Worm (Caenorhabditis elegans) whole organism, early embryonic: ENCODE measurements around the gene C50E3.5.

Experiments
- B0310.2 ChIP-seq: sonication (generic microtip); optimal IDR thresholded peaks from 2 replicates; lab custom pipeline; 2016; ENCODE audit warnings: mild to moderate bottlenecking, missing genetic modification characterization, missing compliant biosample characterization
- F13C5.2 ChIP-seq: sonication (generic microtip); optimal IDR thresholded peaks from 2 replicates; lab custom pipeline; 2017; ENCODE audit warnings: mild to moderate bottlenecking, missing genetic modification characterization, inconsistent platforms, missing compliant biosample characterization
- aly-1 ChIP-seq: sonication (generic microtip); optimal IDR thresholded peaks from 2 replicates; lab custom pipeline; 2016; ENCODE audit warnings: missing genetic modification characterization, missing compliant biosample characterization
- ama-1 ChIP-seq: fragments of 150-350 bp; optimal IDR thresholded peaks from 2 replicates; lab custom pipeline; 2014
- ceh-13 ChIP-seq: fragments of 200-800 bp; sonication (Bioruptor generic); optimal IDR thresholded peaks from 2 replicates; lab custom pipeline; 2018; ENCODE audit warnings: mild to moderate bottlenecking, missing genetic modification characterization, missing compliant biosample characterization
- ceh-36 ChIP-seq: sonication (generic microtip); optimal IDR thresholded peaks from 2 replicates; lab custom pipeline; 2016; ENCODE audit warnings: missing genetic modification characterization, inconsistent platforms, missing compliant biosample characterization
- ets-7 ChIP-seq: sonication (generic microtip); optimal IDR thresholded peaks from 2 replicates; lab custom pipeline; 2016; ENCODE audit warnings: missing genotype, missing genetic modification characterization, missing compliant biosample characterization
- flt-1 ChIP-seq: fragments of 200-800 bp; sonication (Bioruptor generic); IDR thresholded peaks from 2 replicates; pipeline ENCODE4 v1.3.6; 2022; ENCODE audit warnings: missing genetic modification characterization, missing compliant biosample characterization
- hmbx-1 ChIP-seq: sonication (generic microtip); optimal IDR thresholded peaks from 2 replicates; lab custom pipeline; 2016; ENCODE audit warnings: mild to moderate bottlenecking, missing genetic modification characterization, missing compliant biosample characterization
- hmg-4 ChIP-seq: fragments of 200-800 bp; sonication (Bioruptor generic); optimal IDR thresholded peaks from 2 replicates; lab custom pipeline; 2018; ENCODE audit warnings: mild to moderate bottlenecking, missing genetic modification characterization, missing compliant biosample characterization
- hnd-1 ChIP-seq: sonication (generic microtip); optimal IDR thresholded peaks from 2 replicates; lab custom pipeline; 2016; ENCODE audit warnings: missing genetic modification characterization, missing compliant biosample characterization
- pes-1 ChIP-seq: fragments of 200-800 bp; sonication (Bioruptor generic); IDR thresholded peaks from 2 replicates; pipeline ENCODE4 v1.3.6; 2022; ENCODE audit warnings: missing genetic modification reagents, missing genetic modification characterization, missing compliant biosample characterization
- scrt-1 ChIP-seq: fragments of 200-800 bp; sonication (Bioruptor generic); IDR thresholded peaks from 2 replicates; pipeline ENCODE4 v1.3.6; 2022; ENCODE audit warnings: missing genetic modification characterization, missing compliant biosample characterization
- sea-1 ChIP-seq: fragments of 200-800 bp; sonication (Bioruptor generic); conservative IDR thresholded peaks from 2 replicates; pipeline ENCODE4 v1.3.6; 2022; ENCODE audit warnings: missing genetic modification characterization, missing compliant biosample characterization
- tbx-11 ChIP-seq: fragments of 200-800 bp; sonication (Bioruptor generic); IDR thresholded peaks from 2 replicates; pipeline ENCODE4 v1.3.6; 2022; ENCODE audit warnings: missing genetic modification characterization, missing compliant biosample characterization
- tbx-37 ChIP-seq: fragments of 200-800 bp; sonication (Bioruptor generic); conservative IDR thresholded peaks from 2 replicates; pipeline ENCODE4 v1.3.6; 2022; ENCODE audit warnings: missing genetic modification reagents, missing genetic modification characterization, missing compliant biosample characterization
- tra-4 ChIP-seq: sonication (generic microtip); optimal IDR thresholded peaks from 2 replicates; lab custom pipeline; 2017; ENCODE audit warnings: missing genetic modification characterization, missing compliant biosample characterization

Gene C50E3.5

DNA sequence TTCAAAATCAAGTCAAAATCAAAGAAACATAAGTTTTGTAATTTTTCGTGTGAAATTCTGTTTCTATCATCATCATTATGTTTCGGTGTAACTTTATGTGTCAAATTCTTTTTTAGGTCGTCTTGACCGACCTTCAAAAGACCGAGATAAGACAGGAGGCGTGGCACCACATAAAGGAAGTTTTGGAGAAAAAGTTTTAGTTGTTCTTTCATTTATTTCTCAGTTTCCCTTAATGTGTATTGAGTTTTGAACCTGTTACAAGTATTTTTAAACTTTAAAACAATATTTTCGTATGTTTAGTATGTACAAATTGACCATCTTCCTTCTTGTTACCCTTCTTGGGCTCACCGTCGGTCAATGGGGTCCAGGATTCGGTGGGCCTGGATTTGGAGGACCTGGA is 36.9 kb downstream of the C50E3.5 start, which contains the start of gene grsp-4:
TSS of gene grsp-4 (plus strand) at position 301 of the 400 bp plus-strand sequence.
- no peak for TF ChIP-seq ceh-36 (tag; lab: Kevin White, UChicago)
- no peak for TF ChIP-seq tbx-37 (GFP tag; lab: Robert Waterston, UW)
- no peak for TF ChIP-seq ets-7 (tag; lab: Kevin White, UChicago)

DNA sequence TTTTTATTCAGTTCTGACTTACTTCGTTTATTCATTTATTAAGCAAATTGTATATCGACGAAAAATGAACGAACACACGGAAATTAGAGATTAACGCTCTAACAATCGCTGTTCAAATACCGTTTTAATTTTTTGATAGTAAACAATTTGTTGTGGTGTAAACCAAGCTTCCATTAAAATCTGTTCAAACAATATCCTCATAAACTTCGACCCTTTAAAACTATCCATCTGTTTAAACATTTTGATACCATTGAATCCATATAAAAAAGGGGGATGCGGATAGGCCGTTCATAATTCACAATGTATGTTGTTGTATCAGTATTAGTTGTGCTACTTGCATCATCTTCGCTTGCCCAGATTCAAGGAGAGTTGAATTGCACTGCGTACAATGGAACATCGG is 38.8 kb downstream of the C50E3.5 start, which contains the start of gene F07C4.6:
TSS of gene F07C4.6 (plus strand) at position 301 of the 400 bp plus-strand sequence.
- TF ChIP-seq aly-1 (no peak), tra-4 (tag; lab: Kevin White, UChicago) (no peak), ceh-36 (tag; lab: Kevin White, UChicago) (no peak), scrt-1 (no peak), ets-7 (tag; lab: Kevin White, UChicago) (no peak), tbx-37 (GFP tag; lab: Robert Waterston, UW) (no peak), tbx-11 (GFP tag; lab: Robert Waterston, UW) (no peak), flt-1 (GFP tag; lab: Robert Waterston, UW) (no peak), ama-1 (no peak), B0310.2 (tag; lab: Kevin White, UChicago) (no peak), hnd-1 (tag; lab: Kevin White, UChicago) (no peak), pes-1 (GFP tag; lab: Robert Waterston, UW) (no peak), hmg-4 (GFP tag; lab: Kevin White, UChicago) (no peak), sea-1 (GFP tag; lab: Robert Waterston, UW) (no peak), ceh-13 (GFP tag; lab: Kevin White, UChicago) (no peak)

DNA sequence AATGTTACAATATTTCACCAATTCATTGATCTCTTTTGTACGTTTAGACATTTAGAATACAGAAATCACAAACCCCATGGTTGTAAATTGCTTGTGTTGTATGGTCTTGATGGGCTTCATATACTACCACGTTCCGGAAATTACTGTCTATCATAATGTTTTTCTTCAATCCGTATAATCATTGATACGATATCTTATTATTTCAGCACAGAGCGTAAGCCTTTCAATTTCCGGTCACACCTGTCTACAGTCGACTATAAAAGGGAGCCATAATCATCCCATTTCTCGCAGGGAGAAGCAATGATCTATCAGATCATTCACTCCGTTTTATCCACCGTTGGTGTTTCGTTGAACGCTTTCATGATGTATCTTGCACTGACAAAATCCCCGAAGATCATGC is 41.7 kb downstream of the C50E3.5 start, which contains the start of gene srd-30:
TSS of gene srd-30 (plus strand) at position 301 of the 400 bp plus-strand sequence.
- TF ChIP-seq aly-1 (no peak), ama-1 (no peak), pes-1 (GFP tag; lab: Robert Waterston, UW) (no peak), ceh-13 (GFP tag; lab: Kevin White, UChicago) (no peak), B0310.2 (tag; lab: Kevin White, UChicago) (no peak), tbx-37 (GFP tag; lab: Robert Waterston, UW) (no peak), ets-7 (tag; lab: Kevin White, UChicago) (no peak), hmg-4 (GFP tag; lab: Kevin White, UChicago) (no peak), hnd-1 (tag; lab: Kevin White, UChicago) (no peak), F13C5.2 (tag; lab: Kevin White, UChicago) (no peak), tbx-11 (GFP tag; lab: Robert Waterston, UW) (no peak), sea-1 (GFP tag; lab: Robert Waterston, UW) (no peak), scrt-1 (no peak), hmbx-1 (tag; lab: Kevin White, UChicago) (no peak), ceh-36 (tag; lab: Kevin White, UChicago) (no peak), tra-4 (tag; lab: Kevin White, UChicago) (no peak), flt-1 (GFP tag; lab: Robert Waterston, UW) (no peak)

DNA sequence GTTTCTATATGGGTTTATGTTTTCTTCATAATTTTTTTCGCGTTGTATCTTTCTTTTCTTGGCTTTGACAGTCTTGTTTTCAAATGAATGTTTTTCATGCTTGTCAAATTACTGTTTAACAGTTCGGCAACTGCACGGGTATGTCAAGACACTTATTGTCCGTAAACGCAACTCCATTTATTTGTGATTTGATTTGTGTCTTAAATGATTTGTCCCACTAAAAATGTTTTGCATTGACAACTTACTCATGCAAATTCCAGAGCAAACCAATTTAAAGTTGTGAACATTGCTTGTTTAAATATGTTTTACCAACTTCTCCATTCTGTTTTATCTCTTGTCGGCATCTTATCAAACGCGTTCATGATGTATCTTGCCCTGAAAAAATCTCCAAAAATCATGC is 43.9 kb downstream of the C50E3.5 start, which contains the start of gene srd-25:
TSS of gene srd-25 (plus strand) at position 301 of the 400 bp plus-strand sequence.
- TF ChIP-seq ets-7 (tag; lab: Kevin White, UChicago) (no peak), scrt-1 (no peak), hmg-4 (GFP tag; lab: Kevin White, UChicago) (no peak), ceh-36 (tag; lab: Kevin White, UChicago) (no peak)

DNA sequence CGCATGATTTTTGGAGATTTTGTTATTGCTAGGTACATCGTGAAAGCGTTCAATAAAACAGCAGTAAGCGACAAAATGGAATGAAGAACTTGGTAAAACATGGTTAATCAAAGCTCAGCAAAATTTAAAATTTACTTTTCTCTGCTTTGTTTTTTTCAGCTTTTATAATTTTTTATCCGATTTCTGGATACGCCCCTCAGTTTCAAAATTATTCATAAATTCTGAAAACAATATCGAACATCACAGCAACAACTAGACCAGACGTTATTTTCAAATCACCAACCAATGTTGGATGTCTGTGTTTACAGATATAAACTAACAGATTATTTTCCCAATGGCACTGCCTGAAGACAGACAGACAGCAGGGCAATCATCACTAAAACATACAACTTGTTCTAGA is 46.9 kb downstream of the C50E3.5 start, which contains the start of gene srd-31:
TSS of gene srd-31 (minus strand) at position 101 of the 400 bp plus-strand sequence.
- TF ChIP-seq ceh-36 (tag; lab: Kevin White, UChicago): no peak
- no peak for TF ChIP-seq tbx-37 (GFP tag; lab: Robert Waterston, UW)
- TF ChIP-seq scrt-1: no peak
- no peak for TF ChIP-seq B0310.2 (tag; lab: Kevin White, UChicago)
- no peak for TF ChIP-seq tbx-11 (GFP tag; lab: Robert Waterston, UW)
- no peak for TF ChIP-seq flt-1 (GFP tag; lab: Robert Waterston, UW)
- no peak for TF ChIP-seq hmbx-1 (tag; lab: Kevin White, UChicago)
- TF ChIP-seq ama-1: no peak
- TF ChIP-seq hnd-1 (tag; lab: Kevin White, UChicago): no peak

DNA sequence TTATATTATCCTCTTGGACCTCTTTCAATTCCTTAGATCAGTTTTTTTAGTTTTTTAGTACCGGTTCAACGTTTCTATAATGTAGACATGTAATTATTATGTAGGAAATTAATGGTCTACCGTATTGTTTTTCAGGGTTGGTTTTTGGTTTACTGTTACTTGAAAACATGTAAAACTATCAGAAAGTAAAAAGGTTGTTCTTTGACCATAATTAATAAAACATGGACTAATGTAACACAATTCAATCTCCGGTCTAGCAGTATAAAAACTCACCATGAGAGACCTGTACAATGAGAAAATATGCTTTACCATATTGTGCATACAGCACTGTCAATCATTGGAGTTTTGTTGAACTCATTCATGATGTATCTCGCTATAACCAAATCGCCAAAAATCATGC is 47.7 kb downstream of the C50E3.5 start, which contains the start of gene srd-29:
TSS of gene srd-29 (plus strand) at position 301 of the 400 bp plus-strand sequence.
- no peak for TF ChIP-seq hmg-4 (GFP tag; lab: Kevin White, UChicago)
- TF ChIP-seq flt-1 (GFP tag; lab: Robert Waterston, UW): no peak
- no peak for TF ChIP-seq ama-1
- no peak for TF ChIP-seq B0310.2 (tag; lab: Kevin White, UChicago)
- TF ChIP-seq aly-1: no peak
- no peak for TF ChIP-seq pes-1 (GFP tag; lab: Robert Waterston, UW)
- TF ChIP-seq ceh-36 (tag; lab: Kevin White, UChicago): no peak
- TF ChIP-seq ets-7 (tag; lab: Kevin White, UChicago): no peak
- no peak for TF ChIP-seq tbx-11 (GFP tag; lab: Robert Waterston, UW)
- no peak for TF ChIP-seq scrt-1
- no peak for TF ChIP-seq hnd-1 (tag; lab: Kevin White, UChicago)
- no peak for TF ChIP-seq F13C5.2 (tag; lab: Kevin White, UChicago)
- no peak for TF ChIP-seq tra-4 (tag; lab: Kevin White, UChicago)
- no peak for TF ChIP-seq tbx-37 (GFP tag; lab: Robert Waterston, UW)
- TF ChIP-seq hmbx-1 (tag; lab: Kevin White, UChicago): no peak
- TF ChIP-seq sea-1 (GFP tag; lab: Robert Waterston, UW): no peak
- no peak for TF ChIP-seq ceh-13 (GFP tag; lab: Kevin White, UChicago)

DNA sequence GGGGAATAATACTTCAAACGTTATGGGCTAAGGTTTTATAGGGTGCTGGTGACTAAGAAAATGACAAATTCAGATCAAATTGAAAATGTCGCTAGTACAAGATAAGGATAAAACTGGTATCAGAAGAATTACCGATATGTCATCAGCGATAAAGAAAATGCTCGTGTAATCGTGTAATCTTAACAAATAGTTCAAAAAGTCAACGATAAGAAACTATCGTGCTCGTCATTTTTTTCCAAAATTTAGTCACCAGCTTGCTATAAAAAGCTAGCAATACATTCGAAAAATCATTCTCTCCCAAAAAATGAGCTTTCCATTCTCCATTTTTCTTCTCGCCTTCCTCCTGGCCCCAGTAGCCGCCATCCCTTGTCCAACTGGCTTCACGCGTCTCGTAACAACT is 50.0 kb downstream of the C50E3.5 start, which contains the start of gene clec-45:
TSS of gene clec-45 (plus strand) at position 301 of the 400 bp plus-strand sequence.
- no peak for TF ChIP-seq ceh-36 (tag; lab: Kevin White, UChicago)
- no peak for TF ChIP-seq flt-1 (GFP tag; lab: Robert Waterston, UW)
- no peak for TF ChIP-seq hmbx-1 (tag; lab: Kevin White, UChicago)
- no peak for TF ChIP-seq pes-1 (GFP tag; lab: Robert Waterston, UW)
- TF ChIP-seq scrt-1: no peak
- TF ChIP-seq tbx-37 (GFP tag; lab: Robert Waterston, UW): no peak
- no peak for TF ChIP-seq aly-1
- no peak for TF ChIP-seq hmg-4 (GFP tag; lab: Kevin White, UChicago)
- TF ChIP-seq ama-1: no peak
- no peak for TF ChIP-seq tra-4 (tag; lab: Kevin White, UChicago)
